Worm (Caenorhabditis elegans): ENCODE data around the gene tag-89.

ce11 chrIV:11375713-11376112 lies 18.6 kb upstream of the tag-89 start:
- TF ChIP-seq scrt-1 (GFP tag; IDR thresholded peaks at IDR 0.05) (no peak), ceh-13 (GFP tag; optimal IDR thresholded peaks at IDR 0.05) (no peak), flt-1 (GFP tag; IDR thresholded peaks at IDR 0.05) (no peak), pes-1 (GFP tag; IDR thresholded peaks at IDR 0.05) (no peak), ama-1 (optimal IDR thresholded peaks at IDR 0.05) (no peak), hmbx-1 (tag; optimal IDR thresholded peaks at IDR 0.05) (no peak), aly-1 (tag; optimal IDR thresholded peaks at IDR 0.05) (no peak), sea-1 (GFP tag; conservative IDR thresholded peaks at IDR 0.05) (no peak)
